Worm (Caenorhabditis elegans) whole organism, early embryonic: ENCODE data around the gene F41H8.2.

Source experiments
- B0310.2 ChIP-seq: sonication (generic microtip); optimal IDR thresholded peaks from 2 replicates; lab custom pipeline; 2016; ENCODE audit warnings: mild to moderate bottlenecking, missing genetic modification characterization, missing compliant biosample characterization
- F13C5.2 ChIP-seq: sonication (generic microtip); optimal IDR thresholded peaks from 2 replicates; lab custom pipeline; 2017; ENCODE audit warnings: mild to moderate bottlenecking, missing genetic modification characterization, inconsistent platforms, missing compliant biosample characterization
- aly-1 ChIP-seq: sonication (generic microtip); optimal IDR thresholded peaks from 2 replicates; lab custom pipeline; 2016; ENCODE audit warnings: missing genetic modification characterization, missing compliant biosample characterization
- ama-1 ChIP-seq: fragments of 150-350 bp; optimal IDR thresholded peaks from 2 replicates; lab custom pipeline; 2014
- ceh-13 ChIP-seq: fragments of 200-800 bp; sonication (Bioruptor generic); optimal IDR thresholded peaks from 2 replicates; lab custom pipeline; 2018; ENCODE audit warnings: mild to moderate bottlenecking, missing genetic modification characterization, missing compliant biosample characterization
- ceh-36 ChIP-seq: sonication (generic microtip); optimal IDR thresholded peaks from 2 replicates; lab custom pipeline; 2016; ENCODE audit warnings: missing genetic modification characterization, inconsistent platforms, missing compliant biosample characterization
- ets-7 ChIP-seq: sonication (generic microtip); optimal IDR thresholded peaks from 2 replicates; lab custom pipeline; 2016; ENCODE audit warnings: missing genotype, missing genetic modification characterization, missing compliant biosample characterization
- flt-1 ChIP-seq: fragments of 200-800 bp; sonication (Bioruptor generic); IDR thresholded peaks from 2 replicates; pipeline ENCODE4 v1.3.6; 2022; ENCODE audit warnings: missing genetic modification characterization, missing compliant biosample characterization
- hmbx-1 ChIP-seq: sonication (generic microtip); optimal IDR thresholded peaks from 2 replicates; lab custom pipeline; 2016; ENCODE audit warnings: mild to moderate bottlenecking, missing genetic modification characterization, missing compliant biosample characterization
- hmg-4 ChIP-seq: fragments of 200-800 bp; sonication (Bioruptor generic); optimal IDR thresholded peaks from 2 replicates; lab custom pipeline; 2018; ENCODE audit warnings: mild to moderate bottlenecking, missing genetic modification characterization, missing compliant biosample characterization
- hnd-1 ChIP-seq: sonication (generic microtip); optimal IDR thresholded peaks from 2 replicates; lab custom pipeline; 2016; ENCODE audit warnings: missing genetic modification characterization, missing compliant biosample characterization
- pes-1 ChIP-seq: fragments of 200-800 bp; sonication (Bioruptor generic); IDR thresholded peaks from 2 replicates; pipeline ENCODE4 v1.3.6; 2022; ENCODE audit warnings: missing genetic modification reagents, missing genetic modification characterization, missing compliant biosample characterization
- scrt-1 ChIP-seq: fragments of 200-800 bp; sonication (Bioruptor generic); IDR thresholded peaks from 2 replicates; pipeline ENCODE4 v1.3.6; 2022; ENCODE audit warnings: missing genetic modification characterization, missing compliant biosample characterization
- sea-1 ChIP-seq: fragments of 200-800 bp; sonication (Bioruptor generic); conservative IDR thresholded peaks from 2 replicates; pipeline ENCODE4 v1.3.6; 2022; ENCODE audit warnings: missing genetic modification characterization, missing compliant biosample characterization
- tbx-11 ChIP-seq: fragments of 200-800 bp; sonication (Bioruptor generic); IDR thresholded peaks from 2 replicates; pipeline ENCODE4 v1.3.6; 2022; ENCODE audit warnings: missing genetic modification characterization, missing compliant biosample characterization
- tbx-37 ChIP-seq: fragments of 200-800 bp; sonication (Bioruptor generic); conservative IDR thresholded peaks from 2 replicates; pipeline ENCODE4 v1.3.6; 2022; ENCODE audit warnings: missing genetic modification reagents, missing genetic modification characterization, missing compliant biosample characterization
- tra-4 ChIP-seq: sonication (generic microtip); optimal IDR thresholded peaks from 2 replicates; lab custom pipeline; 2017; ENCODE audit warnings: missing genetic modification characterization, missing compliant biosample characterization

The F41H8.2 gene

ce11 chrV:800271-800670 lies 25.9 kb upstream of the F41H8.2 start:
- TF ChIP-seq hnd-1 (tag; lab: Kevin White, UChicago) = no peak
- TF ChIP-seq scrt-1 (GFP tag; lab: Robert Waterston, UW) = no peak
- TF ChIP-seq ama-1 (lab: Kevin White, UChicago) = no peak
- no peak for TF ChIP-seq ets-7
- no peak for TF ChIP-seq ceh-36 (tag; lab: Kevin White, UChicago)
- no peak for TF ChIP-seq tra-4 (tag; lab: Kevin White, UChicago)
- no peak for TF ChIP-seq aly-1 (tag; lab: Kevin White, UChicago)
- TF ChIP-seq F13C5.2 (tag; lab: Kevin White, UChicago) = no peak
- no peak for TF ChIP-seq hmg-4 (GFP tag; lab: Kevin White, UChicago)
- TF ChIP-seq hmbx-1 (tag; lab: Kevin White, UChicago) = no peak

ce11 chrV:801555-802060 lies 24.6 kb upstream of the F41H8.2 start:
- TF ChIP-seq ets-7 (no peak), ceh-36 (tag; lab: Kevin White, UChicago) (no peak), tbx-37 (GFP tag; lab: Robert Waterston, UW) (no peak), hmbx-1 (tag; lab: Kevin White, UChicago) (no peak), F13C5.2 (tag; lab: Kevin White, UChicago) (no peak), ceh-13 (GFP tag; lab: Kevin White, UChicago) (no peak), sea-1 (GFP tag; lab: Robert Waterston, UW) (no peak), flt-1 (GFP tag; lab: Robert Waterston, UW) (no peak), hmg-4 (GFP tag; lab: Kevin White, UChicago) (no peak), pes-1 (GFP tag; lab: Robert Waterston, UW) (no peak), ama-1 (lab: Kevin White, UChicago) (no peak), tbx-11 (GFP tag; lab: Robert Waterston, UW) (no peak), B0310.2 (tag; lab: Kevin White, UChicago) (no peak), tra-4 (tag; lab: Kevin White, UChicago) (no peak)

ce11 chrV:802726-803125 lies 23.5 kb upstream of the F41H8.2 start:
- TF ChIP-seq ets-7 (no peak), scrt-1 (GFP tag; lab: Robert Waterston, UW) (no peak), tbx-37 (GFP tag; lab: Robert Waterston, UW) (no peak), flt-1 (GFP tag; lab: Robert Waterston, UW) (no peak), ceh-36 (tag; lab: Kevin White, UChicago) (no peak), ama-1 (lab: Kevin White, UChicago) (no peak), B0310.2 (tag; lab: Kevin White, UChicago) (no peak), hmbx-1 (tag; lab: Kevin White, UChicago) (no peak), aly-1 (tag; lab: Kevin White, UChicago) (no peak), sea-1 (GFP tag; lab: Robert Waterston, UW) (no peak), tbx-11 (GFP tag; lab: Robert Waterston, UW) (no peak), hnd-1 (tag; lab: Kevin White, UChicago) (no peak), F13C5.2 (tag; lab: Kevin White, UChicago) (no peak), ceh-13 (GFP tag; lab: Kevin White, UChicago) (no peak), hmg-4 (GFP tag; lab: Kevin White, UChicago) (no peak), pes-1 (GFP tag; lab: Robert Waterston, UW) (no peak), tra-4 (tag; lab: Kevin White, UChicago) (no peak)

ce11 chrV:803472-803871 lies 22.7 kb upstream of the F41H8.2 start:
- TF ChIP-seq pes-1 (GFP tag; lab: Robert Waterston, UW) = no peak
- no peak for TF ChIP-seq sea-1 (GFP tag; lab: Robert Waterston, UW)
- no peak for TF ChIP-seq tbx-11 (GFP tag; lab: Robert Waterston, UW)
- no peak for TF ChIP-seq hmbx-1 (tag; lab: Kevin White, UChicago)
- TF ChIP-seq flt-1 (GFP tag; lab: Robert Waterston, UW) = no peak
- no peak for TF ChIP-seq hmg-4 (GFP tag; lab: Kevin White, UChicago)
- no peak for TF ChIP-seq scrt-1 (GFP tag; lab: Robert Waterston, UW)
- TF ChIP-seq ets-7 = no peak
- no peak for TF ChIP-seq tbx-37 (GFP tag; lab: Robert Waterston, UW)
- TF ChIP-seq tra-4 (tag; lab: Kevin White, UChicago) = no peak
- TF ChIP-seq ceh-13 (GFP tag; lab: Kevin White, UChicago) = no peak
- TF ChIP-seq ama-1 (lab: Kevin White, UChicago) = no peak
- TF ChIP-seq B0310.2 (tag; lab: Kevin White, UChicago) = no peak
- no peak for TF ChIP-seq ceh-36 (tag; lab: Kevin White, UChicago)
- no peak for TF ChIP-seq hnd-1 (tag; lab: Kevin White, UChicago)
- TF ChIP-seq F13C5.2 (tag; lab: Kevin White, UChicago) = no peak
- TF ChIP-seq aly-1 (tag; lab: Kevin White, UChicago) = no peak

ce11 chrV:804485-804884 lies 21.7 kb upstream of the F41H8.2 start, which contains the start of gene nhr-270:
Gene nhr-270 (minus strand): TSS chrV:804741.
- TF ChIP-seq ceh-36 (tag; lab: Kevin White, UChicago) (no peak), flt-1 (GFP tag; lab: Robert Waterston, UW) (no peak), aly-1 (tag; lab: Kevin White, UChicago) (no peak), hmg-4 (GFP tag; lab: Kevin White, UChicago) (no peak), tbx-11 (GFP tag; lab: Robert Waterston, UW) (no peak), tbx-37 (GFP tag; lab: Robert Waterston, UW) (no peak), ama-1 (lab: Kevin White, UChicago) (no peak)

- TF ChIP-seq tbx-37 (GFP tag; lab: Robert Waterston, UW) (no peak), ceh-13 (GFP tag; lab: Kevin White, UChicago) (no peak), tbx-11 (GFP tag; lab: Robert Waterston, UW) (no peak), hnd-1 (tag; lab: Kevin White, UChicago) (no peak), ets-7 (no peak), tra-4 (tag; lab: Kevin White, UChicago) (no peak), B0310.2 (tag; lab: Kevin White, UChicago) (no peak), scrt-1 (GFP tag; lab: Robert Waterston, UW) (no peak), ama-1 (lab: Kevin White, UChicago) (no peak), ceh-36 (tag; lab: Kevin White, UChicago) (no peak), pes-1 (GFP tag; lab: Robert Waterston, UW) (no peak), hmg-4 (GFP tag; lab: Kevin White, UChicago) (no peak), flt-1 (GFP tag; lab: Robert Waterston, UW) (no peak)
Observed at ce11 chrV:808260-808659, 17.9 kb upstream of the F41H8.2 start.
